Worm (Caenorhabditis elegans): ENCODE measurements around the gene F44E5.2.

ce11 chrII:11747889-11748288, 18.7 kb upstream of the F44E5.2 start:
- TF ChIP-seq fkh-10 (GFP tag; optimal IDR thresholded peaks at IDR 0.05) (no peak), snpc-4 (tag; optimal IDR thresholded peaks at IDR 0.05) (no peak), zag-1 (tag; optimal IDR thresholded peaks at IDR 0.05) (no peak), ceh-82 (tag; optimal IDR thresholded peaks at IDR 0.05) (no peak), unc-62 (GFP tag; optimal IDR thresholded peaks at IDR 0.05) (no peak), ama-1 (optimal IDR thresholded peaks at IDR 0.05) (no peak)

Data from whole organism, L3 larva.